Worm (Caenorhabditis elegans): ENCODE data around the gene mab-9.

- TF ChIP-seq ama-1 (optimal IDR thresholded peaks at IDR 0.05) (no peak), hnd-1 (tag; optimal IDR thresholded peaks at IDR 0.05) (no peak)
Observed at ce11 chrII:484328-484916, 31.4 kb upstream of the mab-9 start, which contains the start of the genes gldi-1 and prp-21.
